Worm (Caenorhabditis elegans) whole organism, late embryonic: ENCODE measurements around the gene F43C11.16.

Experiments used
- F13H6.1 ChIP-seq: sonication (generic microtip); optimal IDR thresholded peaks from 2 replicates; lab custom pipeline; 2016; ENCODE audit warnings: missing genetic modification characterization, missing compliant biosample characterization
- K02D7.2 ChIP-seq: sonication (generic microtip); optimal IDR thresholded peaks from 2 replicates; lab custom pipeline; 2017; ENCODE audit warnings: mild to moderate bottlenecking, missing genetic modification characterization, missing compliant biosample characterization
- K09A11.1 ChIP-seq: sonication (generic microtip); optimal IDR thresholded peaks from 2 replicates; lab custom pipeline; 2017; ENCODE audit warnings: antibody characterized with exemption, mild to moderate bottlenecking, missing genetic modification characterization, missing compliant biosample characterization; ENCODE audit not compliant: insufficient read depth
- T23F11.4 ChIP-seq: fragments of 200-800 bp; sonication (Bioruptor generic); optimal IDR thresholded peaks from 2 replicates; lab custom pipeline; 2018; ENCODE audit warnings: mild to moderate bottlenecking, missing genetic modification characterization, missing compliant biosample characterization
- ahr-1 ChIP-seq: sonication (generic microtip); optimal IDR thresholded peaks from 2 replicates; lab custom pipeline; 2016; ENCODE audit warnings: missing genetic modification characterization, missing compliant biosample characterization
- ama-1 ChIP-seq: fragments of 150-350 bp; optimal IDR thresholded peaks from 2 replicates; lab custom pipeline; 2014
- ceh-14 ChIP-seq: sonication (generic microtip); optimal IDR thresholded peaks from 2 replicates; lab custom pipeline; 2016; ENCODE audit warnings: missing genotype, missing genetic modification characterization, missing compliant biosample characterization
- ceh-18 ChIP-seq: sonication (generic microtip); optimal IDR thresholded peaks from 2 replicates; lab custom pipeline; 2016; ENCODE audit warnings: missing genetic modification characterization, missing compliant biosample characterization
- ceh-22 ChIP-seq: sonication (generic microtip); optimal IDR thresholded peaks from 2 replicates; lab custom pipeline; 2017; ENCODE audit warnings: missing biosample characterization, missing genetic modification characterization
- ceh-24 ChIP-seq: sonication (generic microtip); optimal IDR thresholded peaks from 2 replicates; lab custom pipeline; 2016; ENCODE audit warnings: mild to moderate bottlenecking, missing genetic modification characterization, missing compliant biosample characterization
- ceh-30 ChIP-seq: fragments of 150-350 bp; optimal IDR thresholded peaks from 2 replicates; lab custom pipeline; 2014; ENCODE audit warnings: missing biosample characterization, missing genetic modification characterization
- ceh-31 ChIP-seq: sonication (generic microtip); optimal IDR thresholded peaks from 2 replicates; lab custom pipeline; 2016; ENCODE audit warnings: missing genetic modification characterization, missing compliant biosample characterization
- ceh-34 ChIP-seq: sonication (generic microtip); optimal IDR thresholded peaks from 2 replicates; lab custom pipeline; 2016; ENCODE audit warnings: mild to moderate bottlenecking, missing genetic modification characterization, missing compliant biosample characterization
- ceh-45 ChIP-seq: fragments of 200-800 bp; sonication (Bioruptor generic); IDR thresholded peaks from 2 replicates; pipeline ENCODE4 v1.3.6; 2022; ENCODE audit warnings: missing genetic modification reagents, missing genetic modification characterization, missing compliant biosample characterization
- ceh-48 ChIP-seq: sonication (generic microtip); optimal IDR thresholded peaks from 2 replicates; lab custom pipeline; 2016; ENCODE audit warnings: missing genetic modification characterization, inconsistent platforms, missing compliant biosample characterization
- ceh-6 ChIP-seq: fragments of 200-800 bp; sonication (Bioruptor generic); optimal IDR thresholded peaks from 2 replicates; lab custom pipeline; 2018; ENCODE audit warnings: mild to moderate bottlenecking, missing genetic modification characterization, missing compliant biosample characterization
- dve-1 ChIP-seq: sonication (generic microtip); optimal IDR thresholded peaks from 2 replicates; lab custom pipeline; 2017; ENCODE audit warnings: antibody characterized with exemption, mild to moderate bottlenecking, missing genetic modification characterization, missing compliant biosample characterization
- elt-4 ChIP-seq: sonication (generic microtip); optimal IDR thresholded peaks from 2 replicates; lab custom pipeline; 2016; ENCODE audit warnings: missing genetic modification characterization, missing compliant biosample characterization
- eyg-1 ChIP-seq: sonication (generic microtip); optimal IDR thresholded peaks from 2 replicates; lab custom pipeline; 2016; ENCODE audit warnings: missing genotype, missing genetic modification characterization, missing compliant biosample characterization
- fax-1 ChIP-seq: sonication (generic microtip); optimal IDR thresholded peaks from 2 replicates; lab custom pipeline; 2016; ENCODE audit warnings: missing genotype, missing genetic modification characterization, missing compliant biosample characterization
- gmeb-2 ChIP-seq: sonication (generic microtip); optimal IDR thresholded peaks from 2 replicates; lab custom pipeline; 2016; ENCODE audit warnings: missing genetic modification characterization, inconsistent platforms, missing compliant biosample characterization
- hlh-15 ChIP-seq: sonication (generic microtip); optimal IDR thresholded peaks from 2 replicates; lab custom pipeline; 2016; ENCODE audit warnings: missing genetic modification characterization, missing compliant biosample characterization
- lim-6 ChIP-seq: sonication (generic microtip); optimal IDR thresholded peaks from 2 replicates; lab custom pipeline; 2016; ENCODE audit warnings: missing genetic modification characterization, missing compliant biosample characterization
- madf-2 ChIP-seq: sonication (generic microtip); optimal IDR thresholded peaks from 2 replicates; lab custom pipeline; 2017; ENCODE audit warnings: missing genetic modification characterization, missing compliant biosample characterization
- mec-3 ChIP-seq: sonication (generic microtip); optimal IDR thresholded peaks from 2 replicates; lab custom pipeline; 2016; ENCODE audit warnings: borderline replicate concordance, missing genetic modification characterization, missing compliant biosample characterization
- nfya-1 ChIP-seq: sonication (generic microtip); optimal IDR thresholded peaks from 2 replicates; lab custom pipeline; 2017; ENCODE audit warnings: missing genetic modification characterization, mild to moderate bottlenecking, missing compliant biosample characterization, antibody characterized with exemption, moderate library complexity
- nhr-11 ChIP-seq: fragments of 150-350 bp; optimal IDR thresholded peaks from 2 replicates; lab custom pipeline; 2014; ENCODE audit warnings: missing biosample characterization, missing genetic modification characterization
- nhr-232 ChIP-seq: sonication (generic microtip); optimal IDR thresholded peaks from 2 replicates; lab custom pipeline; 2016; ENCODE audit warnings: missing genetic modification characterization, missing compliant biosample characterization
- npax-4 ChIP-seq: sonication (generic microtip); optimal IDR thresholded peaks from 2 replicates; lab custom pipeline; 2016; ENCODE audit warnings: missing genetic modification characterization, missing compliant biosample characterization
- pag-3 ChIP-seq: sonication (generic microtip); optimal IDR thresholded peaks from 2 replicates; lab custom pipeline; 2016; ENCODE audit warnings: missing compliant biosample characterization, missing genetic modification characterization, borderline replicate concordance
- pat-9 ChIP-seq: fragments of 200-800 bp; sonication (Bioruptor generic); optimal IDR thresholded peaks from 2 replicates; lab custom pipeline; 2018; ENCODE audit warnings: mild to moderate bottlenecking, missing genetic modification characterization, moderate library complexity, missing compliant biosample characterization
- pax-1 ChIP-seq: fragments of 150-350 bp; optimal IDR thresholded peaks from 2 replicates; lab custom pipeline; 2014; ENCODE audit warnings: missing biosample characterization, missing genetic modification characterization
- pha-4 ChIP-seq: fragments of 150-350 bp; optimal IDR thresholded peaks from 2 replicates; lab custom pipeline; 2018; ENCODE audit warnings: missing biosample characterization, missing genetic modification reagents, missing genetic modification characterization
- pros-1 ChIP-seq: fragments of 150-350 bp; optimal IDR thresholded peaks from 2 replicates; lab custom pipeline; 2014; ENCODE audit warnings: missing biosample characterization, missing genetic modification reagents, missing genetic modification characterization
- rnt-1 ChIP-seq: sonication (generic microtip); optimal IDR thresholded peaks from 2 replicates; lab custom pipeline; 2016; ENCODE audit warnings: missing genetic modification characterization, missing compliant biosample characterization
- sdc-2 ChIP-seq: sonication (generic microtip); optimal IDR thresholded peaks from 2 replicates; lab custom pipeline; 2016; ENCODE audit warnings: missing genotype, missing genetic modification characterization, missing compliant biosample characterization
- sox-4 ChIP-seq: sonication (generic microtip); optimal IDR thresholded peaks from 2 replicates; lab custom pipeline; 2017; ENCODE audit warnings: mild to moderate bottlenecking, missing genetic modification characterization, inconsistent platforms, missing compliant biosample characterization
- syd-9 ChIP-seq: sonication (generic microtip); optimal IDR thresholded peaks from 2 replicates; lab custom pipeline; 2016; ENCODE audit warnings: mild to moderate bottlenecking, missing genetic modification characterization, moderate library complexity, missing compliant biosample characterization
- unc-55 ChIP-seq: sonication (generic microtip); optimal IDR thresholded peaks from 2 replicates; lab custom pipeline; 2017; ENCODE audit warnings: missing biosample characterization, missing genetic modification reagents, missing genetic modification characterization
- unc-86 ChIP-seq: sonication (generic microtip); optimal IDR thresholded peaks from 2 replicates; lab custom pipeline; 2016; ENCODE audit warnings: missing genetic modification characterization, missing compliant biosample characterization

F43C11.16 gene

ce11 chrII:2342004-2342479, 17.8 kb downstream of the F43C11.16 start, which contains the start of gene F43C11.6:
Gene F43C11.6 (plus strand): TSS chrII:2342429.
- TF ChIP-seq ceh-48 (peak; percentile 20), syd-9 (no peak), eyg-1 (tag; lab: Kevin White, UChicago) (no peak), mec-3 (tag; lab: Kevin White, UChicago) (no peak), K02D7.2 (tag; lab: Kevin White, UChicago) (no peak), rnt-1 (tag; lab: Kevin White, UChicago) (peak; percentile 28), pat-9 (no peak), lim-6 (tag; lab: Kevin White, UChicago) (no peak), ceh-31 (tag; lab: Kevin White, UChicago) (peak; percentile 12)
- TF ChIP-seq, all 69 proteins: peak for 3

ce11 chrII:2341515-2341914, 18.4 kb downstream of the F43C11.16 start, which contains the start of gene enri-1:
Gene enri-1 (minus strand): TSS chrII:2341615.
- no peak for TF ChIP-seq pros-1
- no peak for TF ChIP-seq gmeb-2 (tag; lab: Kevin White, UChicago)
- no peak for TF ChIP-seq nhr-232
- TF ChIP-seq ceh-14 (tag; lab: Kevin White, UChicago): no peak
- no peak for TF ChIP-seq hlh-15
- TF ChIP-seq ceh-34 (tag; lab: Kevin White, UChicago): no peak
- no peak for TF ChIP-seq mec-3 (tag; lab: Kevin White, UChicago)
- TF ChIP-seq F13H6.1 (tag; lab: Kevin White, UChicago): no peak
- no peak for TF ChIP-seq ceh-30 (tag; lab: Kevin White, UChicago)
- no peak for TF ChIP-seq ama-1 (lab: Kevin White, UChicago)
- no peak for TF ChIP-seq ahr-1
- no peak for TF ChIP-seq nhr-11 (tag; lab: Kevin White, UChicago)
- TF ChIP-seq K09A11.1 (tag; lab: Kevin White, UChicago): no peak
- TF ChIP-seq syd-9: no peak
- no peak for TF ChIP-seq pax-1
- no peak for TF ChIP-seq ceh-6 (GFP tag; lab: Kevin White, UChicago)
- no peak for TF ChIP-seq pag-3 (tag; lab: Kevin White, UChicago)

ce11 chrII:2340974-2341373, 18.9 kb downstream of the F43C11.16 start:
- TF ChIP-seq nfya-1 (tag; lab: Kevin White, UChicago) (peak; percentile 28), npax-4 (tag; lab: Kevin White, UChicago) (no peak), rnt-1 (tag; lab: Kevin White, UChicago) (peak; percentile 92)

ce11 chrII:2336177-2336576, 23.7 kb downstream of the F43C11.16 start:
- no peak for TF ChIP-seq fax-1 (tag; lab: Kevin White, UChicago)
- TF ChIP-seq dve-1 (tag; lab: Kevin White, UChicago): peak; percentile 60

- TF ChIP-seq T23F11.4 (GFP tag; lab: Kevin White, UChicago): no peak
- TF ChIP-seq unc-86 (tag; lab: Kevin White, UChicago): no peak
- no peak for TF ChIP-seq elt-4 (tag; lab: Kevin White, UChicago)
- no peak for TF ChIP-seq F13H6.1 (tag; lab: Kevin White, UChicago)
- TF ChIP-seq ceh-45 (GFP tag; lab: Robert Waterston, UW): no peak
- TF ChIP-seq ceh-22: no peak
- no peak for TF ChIP-seq unc-55 (GFP tag; lab: Kevin White, UChicago)
- no peak for TF ChIP-seq ceh-24 (tag; lab: Kevin White, UChicago)
- TF ChIP-seq sdc-2 (tag; lab: Kevin White, UChicago): no peak
- no peak for TF ChIP-seq sox-4
- TF ChIP-seq ceh-18: no peak
- no peak for TF ChIP-seq madf-2 (tag; lab: Kevin White, UChicago)
- TF ChIP-seq pha-4: no peak
- TF ChIP-seq, all 69 proteins: peak for 0
These were observed 24.3 kb downstream of the F43C11.16 start, which contains the start of gene F43C11.7 for ce11 chrII:2335572-2335971. Gene F43C11.7 (plus strand): TSS chrII:2335897.
